Fruit fly (Drosophila melanogaster) whole organism, embryonic: ENCODE results near the gene CG4896.

Experiments
- BEAF-32 ChIP-seq: fragments of 200-800 bp; sonication (Bioruptor generic); optimal IDR thresholded peaks from 3 replicates; lab custom pipeline; 2017; ENCODE audit warnings: missing biosample characterization, missing genetic modification characterization, mild to moderate bottlenecking, moderate library complexity, missing genetic modification reagents
- CG12236 ChIP-seq: fragments of 200-800 bp; sonication (Bioruptor generic); optimal IDR thresholded peaks from 2 replicates; lab custom pipeline; 2016; ENCODE audit warnings: missing biosample characterization, missing genetic modification characterization
- CG13424 ChIP-seq: fragments of 200-800 bp; sonication (Bioruptor generic); optimal IDR thresholded peaks from 2 replicates; lab custom pipeline; 2019; ENCODE audit warnings: missing biosample characterization, mild to moderate bottlenecking, missing genetic modification characterization, moderate library complexity
- CG14441 ChIP-seq: fragments of 200-800 bp; sonication (Bioruptor generic); IDR thresholded peaks from 2 replicates; pipeline ENCODE4 v1.3.6; 2022; ENCODE audit warnings: missing biosample characterization, missing genetic modification characterization
- CG14710 ChIP-seq: fragments of 200-800 bp; sonication (Bioruptor generic); optimal IDR thresholded peaks from 3 replicates; lab custom pipeline; 2019; ENCODE audit warnings: missing biosample characterization, mild to moderate bottlenecking, missing genetic modification characterization, moderate library complexity
- CG16863 ChIP-seq: fragments of 200-800 bp; sonication (Bioruptor generic); optimal IDR thresholded peaks from 3 replicates; lab custom pipeline; 2016; ENCODE audit warnings: missing biosample characterization, missing genetic modification characterization
- CG17328 ChIP-seq: fragments of 200-800 bp; sonication (Bioruptor generic); IDR thresholded peaks from 2 replicates; pipeline ENCODE4 v1.3.6; 2022; ENCODE audit warnings: missing biosample characterization, missing genetic modification characterization
- CG18011 ChIP-seq: fragments of 200-800 bp; sonication (Bioruptor generic); optimal IDR thresholded peaks from 2 replicates; lab custom pipeline; 2017; ENCODE audit warnings: missing biosample characterization, missing genetic modification characterization, mild to moderate bottlenecking, moderate library complexity, missing genotype
- CG2120 ChIP-seq: fragments of 200-800 bp; sonication (Bioruptor generic); optimal IDR thresholded peaks from 3 replicates; lab custom pipeline; 2016; ENCODE audit warnings: missing biosample characterization, missing genetic modification characterization
- CG30020 ChIP-seq: fragments of 200-800 bp; optimal IDR thresholded peaks from 2 replicates; lab custom pipeline; 2019; ENCODE audit warnings: missing biosample characterization, mild to moderate bottlenecking, missing genetic modification characterization, moderate library complexity
- CG3065 ChIP-seq: fragments of 200-800 bp; sonication (Bioruptor generic); optimal IDR thresholded peaks from 2 replicates; lab custom pipeline; 2016; ENCODE audit warnings: missing biosample characterization, missing genetic modification characterization
- CG31224 ChIP-seq: fragments of 200-800 bp; sonication (Bioruptor generic); IDR thresholded peaks from 2 replicates; pipeline ENCODE4 v1.3.6; 2022; ENCODE audit warnings: missing biosample characterization, missing genetic modification characterization
- CG6272 ChIP-seq: fragments of 200-800 bp; sonication (Bioruptor generic); IDR thresholded peaks from 2 replicates; pipeline ENCODE4 v1.3.6; 2022; ENCODE audit warnings: missing biosample characterization, missing genetic modification characterization
- CG6683 ChIP-seq: fragments of 200-800 bp; sonication (Bioruptor generic); optimal IDR thresholded peaks from 2 replicates; lab custom pipeline; 2017; ENCODE audit warnings: missing biosample characterization, mild to moderate bottlenecking, missing genetic modification characterization, missing genetic modification reagents
- CG6791 ChIP-seq: fragments of 200-800 bp; sonication (Bioruptor generic); IDR thresholded peaks from 3 replicates; pipeline ENCODE4 v1.3.6; 2022; ENCODE audit warnings: missing biosample characterization, missing genetic modification characterization; ENCODE audit not compliant: partially characterized antibody
- CG8290 ChIP-seq, 3 experiments: fragments of 200-800 bp; sonication (Bioruptor generic); optimal IDR thresholded peaks; 2 replicates each; lab custom pipeline; 2016 to 2019; ENCODE audit warnings: missing biosample characterization in 3 of 3, missing genetic modification characterization in 3 of 3, mild to moderate bottlenecking in 2 of 3, moderate library complexity in 1 of 3
- CG8359 ChIP-seq: fragments of 200-800 bp; sonication (Bioruptor generic); optimal IDR thresholded peaks from 2 replicates; lab custom pipeline; 2017; ENCODE audit warnings: missing biosample characterization, mild to moderate bottlenecking, missing genetic modification characterization, borderline replicate concordance
- CG8478 ChIP-seq: fragments of >200 bp; optimal IDR thresholded peaks from 2 replicates; lab custom pipeline; 2018
- CG8944 ChIP-seq: fragments of 200-800 bp; sonication (Bioruptor generic); optimal IDR thresholded peaks from 3 replicates; lab custom pipeline; 2016; ENCODE audit warnings: missing biosample characterization, missing genetic modification characterization
- CG9797 ChIP-seq: fragments of 200-800 bp; sonication (Bioruptor generic); optimal IDR thresholded peaks from 3 replicates; lab custom pipeline; 2018; ENCODE audit warnings: missing biosample characterization, mild to moderate bottlenecking, missing genetic modification characterization
- CTCF ChIP-seq: fragments of 200-800 bp; sonication (Bioruptor generic); optimal IDR thresholded peaks from 2 replicates; lab custom pipeline; 2017; ENCODE audit warnings: missing biosample characterization, mild to moderate bottlenecking, missing genetic modification characterization, moderate library complexity
- D ChIP-seq, 2 experiments: fragments of 200-800 bp in 1 of 2; fragments of >200 bp in 1 of 2; sonication (Bioruptor generic) in 1 of 2; optimal IDR thresholded peaks; 2 replicates in 1 of 2; 3 replicates in 1 of 2; lab custom pipeline; 2017; ENCODE audit warnings: mild to moderate bottlenecking in 1 of 2, missing biosample characterization in 1 of 2, missing genetic modification characterization in 1 of 2, missing genetic modification reagents in 1 of 2
- Hr39 ChIP-seq: fragments of >200 bp; optimal IDR thresholded peaks from 2 replicates; lab custom pipeline; 2017
- Hr78 ChIP-seq, 2 experiments: fragments of 200-800 bp in 1 of 2; fragments of >200 bp in 1 of 2; sonication (Bioruptor generic) in 1 of 2; optimal IDR thresholded peaks; 2 replicates each; lab custom pipeline; 2017 to 2019; ENCODE audit warnings: missing biosample characterization in 2 of 2, missing genetic modification characterization in 2 of 2, mild to moderate bottlenecking in 1 of 2, moderate library complexity in 1 of 2
- NC2β ChIP-seq: fragments of 200-800 bp; sonication (Bioruptor generic); optimal IDR thresholded peaks from 2 replicates; lab custom pipeline; 2016; ENCODE audit warnings: missing biosample characterization, missing genetic modification characterization
- Nf-YC ChIP-seq: fragments of 200-800 bp; optimal IDR thresholded peaks from 3 replicates; lab custom pipeline; 2019; ENCODE audit warnings: missing biosample characterization, mild to moderate bottlenecking, missing genetic modification characterization, moderate library complexity
- NfI ChIP-seq: fragments of 200-800 bp; sonication (Bioruptor generic); optimal IDR thresholded peaks from 3 replicates; lab custom pipeline; 2018; ENCODE audit warnings: missing biosample characterization, mild to moderate bottlenecking, missing genetic modification characterization, moderate library complexity
- Sox102F ChIP-seq: fragments of 200-800 bp; sonication (Bioruptor generic); optimal IDR thresholded peaks from 2 replicates; lab custom pipeline; 2018; ENCODE audit warnings: missing biosample characterization, mild to moderate bottlenecking, missing genetic modification characterization, moderate library complexity
- Spps ChIP-seq: fragments of 200-800 bp; sonication (Bioruptor generic); optimal IDR thresholded peaks from 2 replicates; lab custom pipeline; 2018; ENCODE audit warnings: missing biosample characterization, mild to moderate bottlenecking, missing genetic modification characterization
- ac ChIP-seq: fragments of 200-800 bp; sonication (Bioruptor generic); optimal IDR thresholded peaks from 3 replicates; lab custom pipeline; 2017; ENCODE audit warnings: missing biosample characterization, mild to moderate bottlenecking, missing genetic modification characterization
- aop ChIP-seq: fragments of 200-800 bp; sonication (Bioruptor generic); IDR thresholded peaks from 2 replicates; pipeline ENCODE4 v1.3.6; 2022; ENCODE audit warnings: missing biosample characterization, missing genetic modification characterization
- br ChIP-seq: fragments of >200 bp; optimal IDR thresholded peaks from 2 replicates; lab custom pipeline; 2017
- cad ChIP-seq: fragments of >200 bp; optimal IDR thresholded peaks from 2 replicates; lab custom pipeline; 2017; ENCODE audit warnings: missing biosample characterization, missing genetic modification characterization
- caup ChIP-seq: fragments of 200-800 bp; sonication (Bioruptor generic); optimal IDR thresholded peaks from 3 replicates; lab custom pipeline; 2017; ENCODE audit warnings: missing biosample characterization, mild to moderate bottlenecking, missing genetic modification characterization, moderate library complexity; ENCODE audit not compliant: severe bottlenecking
- fd96Cb ChIP-seq: fragments of 200-800 bp; sonication (Bioruptor generic); optimal IDR thresholded peaks from 2 replicates; lab custom pipeline; 2018; ENCODE audit warnings: missing biosample characterization, mild to moderate bottlenecking, missing genetic modification characterization, moderate library complexity
- ftz-f1 ChIP-seq: fragments of 200-800 bp; sonication (Bioruptor generic); optimal IDR thresholded peaks from 2 replicates; lab custom pipeline; 2016; ENCODE audit warnings: missing biosample characterization, missing genetic modification characterization
- gsb ChIP-seq: fragments of 200-800 bp; sonication (Bioruptor generic); IDR thresholded peaks from 2 replicates; pipeline ENCODE4 v1.3.6; 2022; ENCODE audit warnings: missing biosample characterization, missing genetic modification characterization
- gsb-n ChIP-seq: fragments of 200-800 bp; sonication (Bioruptor generic); optimal IDR thresholded peaks from 3 replicates; lab custom pipeline; 2018; ENCODE audit warnings: missing biosample characterization, mild to moderate bottlenecking, missing genetic modification characterization
- gt ChIP-seq: fragments of 200-800 bp; sonication (Bioruptor generic); IDR thresholded peaks from 2 replicates; pipeline ENCODE4 v1.3.6; 2022; ENCODE audit warnings: missing biosample characterization, missing genetic modification characterization
- hkb ChIP-seq, 2 experiments: fragments of 200-800 bp in 1 of 2; fragments of >200 bp in 1 of 2; sonication (Bioruptor generic) in 1 of 2; IDR thresholded peaks in 1 of 2; optimal IDR thresholded peaks in 1 of 2; 2 replicates each; pipeline versions ENCODE4 v1.3.6 to Lab custom; 2017 to 2022; ENCODE audit warnings: missing biosample characterization in 1 of 2, missing genetic modification characterization in 1 of 2
- hth ChIP-seq: fragments of >200 bp; optimal IDR thresholded peaks from 2 replicates; lab custom pipeline; 2017; ENCODE audit warnings: inconsistent platforms
- lmd ChIP-seq: fragments of 200-800 bp; sonication (Bioruptor generic); IDR thresholded peaks from 2 replicates; pipeline ENCODE4 v1.3.6; 2022; ENCODE audit warnings: missing biosample characterization, missing genetic modification characterization
- lov ChIP-seq, 2 experiments: fragments of 200-800 bp in 1 of 2; fragments of >200 bp in 1 of 2; sonication (Bioruptor generic) in 1 of 2; IDR thresholded peaks in 1 of 2; optimal IDR thresholded peaks in 1 of 2; 2 replicates in 1 of 2; 3 replicates in 1 of 2; pipeline versions ENCODE4 v1.3.6 to Lab custom; 2017 to 2022; ENCODE audit warnings: missing biosample characterization in 1 of 2, missing genetic modification characterization in 1 of 2
- onecut ChIP-seq: fragments of 200-800 bp; sonication (Bioruptor generic); IDR thresholded peaks from 2 replicates; pipeline ENCODE4 v1.3.6; 2022; ENCODE audit warnings: missing biosample characterization, missing genetic modification characterization
- pan ChIP-seq, 4 experiments: fragments of >200 bp in 3 of 4; fragments of 200-800 bp in 1 of 4; sonication (Bioruptor generic) in 1 of 4; optimal IDR thresholded peaks in 3 of 4; IDR thresholded peaks in 1 of 4; 2 replicates each; pipeline versions ENCODE4 v1.3.6 to Lab custom; 2017 to 2022; ENCODE audit warnings: missing biosample characterization in 2 of 4, missing genetic modification characterization in 2 of 4, mixed read lengths in 1 of 4
- pfk ChIP-seq: fragments of 200-800 bp; sonication (Bioruptor generic); optimal IDR thresholded peaks from 2 replicates; lab custom pipeline; 2018; ENCODE audit warnings: missing biosample characterization, mild to moderate bottlenecking, missing genetic modification characterization, moderate library complexity
- sc ChIP-seq, 3 experiments: fragments of >200 bp in 2 of 3; fragments of 200-800 bp in 1 of 3; sonication (Bioruptor generic) in 1 of 3; optimal IDR thresholded peaks; 2 replicates in 2 of 3; 3 replicates in 1 of 3; lab custom pipeline; 2017; ENCODE audit warnings: mild to moderate bottlenecking in 1 of 3, missing biosample characterization in 1 of 3, missing genetic modification characterization in 1 of 3, missing genetic modification reagents in 1 of 3
- schlank ChIP-seq: fragments of 200-800 bp; sonication (Bioruptor generic); optimal IDR thresholded peaks from 2 replicates; lab custom pipeline; 2018; ENCODE audit warnings: missing biosample characterization, mild to moderate bottlenecking, missing genetic modification characterization
- zfh2 ChIP-seq: fragments of 200-800 bp; sonication (Bioruptor generic); optimal IDR thresholded peaks from 2 replicates; lab custom pipeline; 2016; ENCODE audit warnings: missing biosample characterization, missing genetic modification characterization

CG4896 gene

DNA sequence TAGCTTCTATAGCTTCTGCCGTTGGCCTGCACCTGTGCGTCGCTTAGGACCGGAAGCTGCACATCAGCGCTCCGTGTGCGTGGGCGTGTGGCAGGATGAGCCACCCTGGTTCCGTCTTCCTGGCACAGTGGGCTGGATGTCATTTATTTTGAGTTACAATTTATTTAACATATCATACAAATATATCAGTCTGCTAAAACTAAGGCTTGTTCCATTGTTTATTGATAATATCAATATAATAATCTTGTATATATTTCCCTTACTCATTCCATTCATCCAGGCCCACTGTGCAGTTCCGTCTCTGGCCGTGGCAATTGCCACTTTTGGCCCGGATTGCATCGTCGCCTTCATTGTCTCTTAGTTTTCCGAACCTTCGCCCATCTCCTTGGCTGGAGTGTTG lies 37.0 kb downstream of the CG4896 start (continued):
- no peak for TF ChIP-seq sc (optimal IDR thresholded peaks at IDR 0.05; lab: Kevin White, UChicago)
- TF ChIP-seq sc (GFP tag; optimal IDR thresholded peaks at IDR 0.05; lab: Kevin White, UChicago): no peak
- TF ChIP-seq NfI (GFP tag; lab: Kevin White, UChicago): peak; percentile 14
- no peak for TF ChIP-seq CG8290 (GFP tag; optimal IDR thresholded peaks at IDR 0.05; lab: Kevin White, UChicago)
- TF ChIP-seq CG8290 (tag; optimal IDR thresholded peaks at IDR 0.05; lab: Kevin White, UChicago): peak in 1 of 2 experiments; percentile 11
- no peak for TF ChIP-seq CG8944
- TF ChIP-seq CG6272: no peak
- peak; percentile 11 for TF ChIP-seq CG14710 (tag; lab: Kevin White, UChicago)
- TF ChIP-seq onecut (GFP tag; lab: Robert Waterston, UW): no peak
- TF ChIP-seq Nf-YC: no peak
- no peak for TF ChIP-seq ac (GFP tag; lab: Kevin White, UChicago)
- no peak for TF ChIP-seq Hr78 (GFP tag; optimal IDR thresholded peaks at IDR 0.05; lab: Kevin White, UChicago)
- no peak for TF ChIP-seq Hr39 (lab: Kevin White, UChicago)
- no peak for TF ChIP-seq br
- no peak for TF ChIP-seq CG6683 (GFP tag; lab: Kevin White, UChicago)
- no peak for TF ChIP-seq schlank (tag; lab: Kevin White, UChicago)
- no peak for TF ChIP-seq CG16863 (GFP tag; lab: Kevin White, UChicago)
- no peak for TF ChIP-seq CG6791 (GFP tag; lab: Robert Waterston, UW)
- TF ChIP-seq CG2120 (GFP tag; lab: Kevin White, UChicago): peak; percentile 39
- no peak for TF ChIP-seq caup (GFP tag; lab: Kevin White, UChicago)
- no peak for TF ChIP-seq CG8478 (lab: Kevin White, UChicago)
- no peak for TF ChIP-seq zfh2
- TF ChIP-seq BEAF-32 (GFP tag; lab: Kevin White, UChicago): no peak
- TF ChIP-seq CG17328: peak; percentile 68
- TF ChIP-seq gt (GFP tag; lab: Robert Waterston, UW): no peak
- no peak for TF ChIP-seq CG8359 (GFP tag; lab: Kevin White, UChicago)
- no peak for TF ChIP-seq CTCF (GFP tag; lab: Kevin White, UChicago)
- no peak for TF ChIP-seq CG31224
- TF ChIP-seq Spps: no peak
- no peak for TF ChIP-seq hth (lab: Kevin White, UChicago)
- no peak for TF ChIP-seq hkb (optimal IDR thresholded peaks at IDR 0.05; lab: Kevin White, UChicago)
- TF ChIP-seq hkb (GFP tag; IDR thresholded peaks at IDR 0.05; lab: Robert Waterston, UW): peak; percentile 70
- TF ChIP-seq lov (optimal IDR thresholded peaks at IDR 0.05; lab: Kevin White, UChicago): no peak
- TF ChIP-seq lov (GFP tag; IDR thresholded peaks at IDR 0.05; lab: Robert Waterston, UW): no peak
- TF ChIP-seq Sox102F (GFP tag; lab: Kevin White, UChicago): peak; percentile 62
- no peak for TF ChIP-seq aop (GFP tag; lab: Robert Waterston, UW)
- no peak for TF ChIP-seq CG3065
- no peak for TF ChIP-seq pfk (GFP tag; lab: Kevin White, UChicago)
- TF ChIP-seq CG9797 (GFP tag; lab: Kevin White, UChicago): no peak
- no peak for TF ChIP-seq cad (GFP tag; lab: Kevin White, UChicago)
- TF ChIP-seq NC2β (GFP tag; lab: Kevin White, UChicago): no peak
- TF ChIP-seq gsb (GFP tag; lab: Robert Waterston, UW): no peak
- TF ChIP-seq CG14441 (GFP tag; lab: Robert Waterston, UW): peak; percentile 58
- TF ChIP-seq fd96Cb (tag; lab: Kevin White, UChicago): peak; percentile 51
- no peak for TF ChIP-seq CG18011 (GFP tag; lab: Kevin White, UChicago)
- TF ChIP-seq lmd: peak; percentile 45; the same call in 1 of the 2 replicates
- TF ChIP-seq CG12236 (GFP tag; lab: Kevin White, UChicago): no peak
- peak; percentile 37 for TF ChIP-seq CG13424 (tag; lab: Kevin White, UChicago)
- no peak for TF ChIP-seq ftz-f1
- TF ChIP-seq pan (optimal IDR thresholded peaks at IDR 0.05; lab: Kevin White, UChicago): no peak
- peak in 1 of 2 experiments; percentile 69 for TF ChIP-seq pan (GFP tag; optimal IDR thresholded peaks at IDR 0.05 in 1 of 2, IDR thresholded peaks at IDR 0.05 in 1 of 2)
- no peak for TF ChIP-seq CG30020 (tag; lab: Kevin White, UChicago)
- TF ChIP-seq D (optimal IDR thresholded peaks at IDR 0.05; lab: Kevin White, UChicago): no peak
- peak; percentile 7 for TF ChIP-seq D (GFP tag; optimal IDR thresholded peaks at IDR 0.05; lab: Kevin White, UChicago)
- TF ChIP-seq gsb-n (tag; lab: Kevin White, UChicago): peak; percentile 12
